Worm (Caenorhabditis elegans): ENCODE measurements around the gene F48G7.4.
A peak's percentile ranks its signal among the peaks of the same experiment; 100 is the strongest.

F48G7.4 gene

ce11 chrV:587818-588217 lies 31.4 kb upstream of the F48G7.4 start, which contains the start of gene K06H6.1:
Gene K06H6.1 (plus strand): TSS chrV:588118.
- TF ChIP-seq nhr-47 (tag; optimal IDR thresholded peaks at IDR 0.05) (no peak), mef-2 (tag; optimal IDR thresholded peaks at IDR 0.05) (no peak), egl-13 (tag; optimal IDR thresholded peaks at IDR 0.05) (no peak), nhr-84 (tag; optimal IDR thresholded peaks at IDR 0.05) (no peak), ama-1 (optimal IDR thresholded peaks at IDR 0.05) (no peak), unc-130 (tag; optimal IDR thresholded peaks at IDR 0.05) (no peak), aly-2 (tag; optimal IDR thresholded peaks at IDR 0.05) (no peak), unc-62 (GFP tag; optimal IDR thresholded peaks at IDR 0.05) (no peak), lin-13 (GFP tag; optimal IDR thresholded peaks at IDR 0.05) (no peak), grh-1 (GFP tag; IDR thresholded peaks at IDR 0.05) (no peak), vab-15 (tag; optimal IDR thresholded peaks at IDR 0.05) (no peak), nhr-90 (tag; optimal IDR thresholded peaks at IDR 0.05; ENCODE audit: poor library complexity) (no peak), nhr-76 (tag; optimal IDR thresholded peaks at IDR 0.05) (no peak), unc-86 (tag; optimal IDR thresholded peaks at IDR 0.05) (no peak), lin-14 (GFP tag; optimal IDR thresholded peaks at IDR 0.05) (no peak), hpl-2 (GFP tag; optimal IDR thresholded peaks at IDR 0.05) (no peak)

ce11 chrV:590182-590581 lies 29.1 kb upstream of the F48G7.4 start, which contains the start of gene ZK488.6:
Gene ZK488.6 (plus strand): TSS chrV:590482.
- TF ChIP-seq blmp-1 (tag; optimal IDR thresholded peaks at IDR 0.05) (no peak), hlh-4 (tag; optimal IDR thresholded peaks at IDR 0.05) (no peak), swsn-7 (tag; optimal IDR thresholded peaks at IDR 0.05) (no peak), unc-130 (tag; optimal IDR thresholded peaks at IDR 0.05) (no peak), ztf-11 (tag; optimal IDR thresholded peaks at IDR 0.05) (no peak), unc-98 (GFP tag; IDR thresholded peaks at IDR 0.05) (0 out of 2 replicates have a peak, but pooled peaks have one; percentile 22)

- TF ChIP-seq zip-4 (GFP tag; optimal IDR thresholded peaks at IDR 0.05), result no peak
Measured at ce11 chrV:592959-593358, 26.3 kb upstream of the F48G7.4 start, which contains the start of gene ZK488.5. Gene ZK488.5 (plus strand): TSS chrV:593259.

ce11 chrV:596923-597322 lies 22.3 kb upstream of the F48G7.4 start:
- peak; percentile 15 for TF ChIP-seq rnt-1 (tag; optimal IDR thresholded peaks at IDR 0.05)
- no peak for TF ChIP-seq elt-2 (tag; optimal IDR thresholded peaks at IDR 0.05)
- TF ChIP-seq blmp-1 (tag; optimal IDR thresholded peaks at IDR 0.05), result peak; percentile 9
- TF ChIP-seq unc-30 (tag; optimal IDR thresholded peaks at IDR 0.05), result no peak
- TF ChIP-seq sup-37 (GFP tag; optimal IDR thresholded peaks at IDR 0.05), result no peak

- TF ChIP-seq nhr-85 (tag) (peak; percentile 73), nhr-71 (tag; optimal IDR thresholded peaks at IDR 0.05) (no peak), efl-1 (optimal IDR thresholded peaks at IDR 0.05) (no peak), efl-1 (GFP tag; optimal IDR thresholded peaks at IDR 0.05 in 1 of 2) (peak in 1 of 2 experiments; percentile 45)
Measured at ce11 chrV:597823-598222, 21.4 kb upstream of the F48G7.4 start.

- TF ChIP-seq tbx-2 (tag; optimal IDR thresholded peaks at IDR 0.05), result no peak
- TF ChIP-seq pag-3 (tag; optimal IDR thresholded peaks at IDR 0.05; ENCODE audit: borderline replicate concordance, insufficient read depth), result no peak
- no peak for TF ChIP-seq nhr-90 (tag; optimal IDR thresholded peaks at IDR 0.05; ENCODE audit: poor library complexity)
- TF ChIP-seq fkh-4 (tag; optimal IDR thresholded peaks at IDR 0.05; ENCODE audit: borderline replicate concordance), result no peak
- TF ChIP-seq nhr-85 (tag), result no peak
- TF ChIP-seq nhr-237 (tag; optimal IDR thresholded peaks at IDR 0.05), result no peak
- TF ChIP-seq blmp-1 (tag; optimal IDR thresholded peaks at IDR 0.05), result no peak
- TF ChIP-seq dpl-1 (GFP tag; optimal IDR thresholded peaks at IDR 0.05), result no peak
- no peak for TF ChIP-seq zip-4 (GFP tag; optimal IDR thresholded peaks at IDR 0.05)
- TF ChIP-seq lin-39 (tag; optimal IDR thresholded peaks at IDR 0.05), result no peak
- TF ChIP-seq grh-1 (GFP tag; IDR thresholded peaks at IDR 0.05), result no peak
- TF ChIP-seq fkh-8 (tag; optimal IDR thresholded peaks at IDR 0.05), result no peak
- TF ChIP-seq C16A3.4 (tag; optimal IDR thresholded peaks at IDR 0.05), result no peak
- no peak for TF ChIP-seq unc-30 (tag; optimal IDR thresholded peaks at IDR 0.05)
Measured at ce11 chrV:598626-599025, 20.6 kb upstream of the F48G7.4 start.

Measured in whole organism, L1 larva.